Worm (Caenorhabditis elegans) whole organism, young adult: Measurements from ENCODE around the gene tbc-2.

Experiments used
- B0019.2 ChIP-seq: fragments of 200-800 bp; sonication (Bioruptor generic); conservative IDR thresholded peaks from 2 replicates; pipeline ENCODE4 v1.3.6; 2022; ENCODE audit warnings: missing genetic modification reagents, missing genetic modification characterization, missing compliant biosample characterization
- C06A6.2 ChIP-seq: fragments of 200-800 bp; sonication (Bioruptor generic); conservative IDR thresholded peaks from 2 replicates; pipeline ENCODE4 v1.3.6; 2022; ENCODE audit warnings: missing genetic modification characterization, missing compliant biosample characterization
- F10E7.11 ChIP-seq: sonication (generic microtip); optimal IDR thresholded peaks from 2 replicates; lab custom pipeline; 2017; ENCODE audit warnings: mild to moderate bottlenecking, missing genetic modification characterization, moderate library complexity, missing compliant biosample characterization
- F37B4.10 ChIP-seq: fragments of 200-800 bp; sonication (Bioruptor generic); IDR thresholded peaks from 2 replicates; pipeline ENCODE4 v1.3.6; 2022; ENCODE audit warnings: missing genetic modification characterization, missing compliant biosample characterization
- F39B2.1 ChIP-seq: fragments of 200-800 bp; sonication (Bioruptor generic); IDR thresholded peaks from 2 replicates; pipeline ENCODE4 v1.3.6; 2022; ENCODE audit warnings: missing genetic modification reagents, missing genetic modification characterization, missing compliant biosample characterization
- F52B5.7 ChIP-seq: sonication (generic microtip); optimal IDR thresholded peaks from 2 replicates; lab custom pipeline; 2016; ENCODE audit warnings: mild to moderate bottlenecking, missing genetic modification characterization, missing compliant biosample characterization
- F57C9.4 ChIP-seq: sonication (generic microtip); optimal IDR thresholded peaks from 2 replicates; lab custom pipeline; 2017; ENCODE audit warnings: mild to moderate bottlenecking, missing genetic modification characterization, missing compliant biosample characterization
- T07F8.4 ChIP-seq: sonication (generic microtip); optimal IDR thresholded peaks from 2 replicates; lab custom pipeline; 2016; ENCODE audit warnings: mild to moderate bottlenecking, missing genetic modification characterization, moderate library complexity, missing compliant biosample characterization
- T26A5.8 ChIP-seq: sonication (generic microtip); optimal IDR thresholded peaks from 2 replicates; lab custom pipeline; 2016; ENCODE audit warnings: missing genetic modification characterization, missing compliant biosample characterization
- Y53F4B.3 ChIP-seq: fragments of 200-800 bp; sonication (Bioruptor generic); IDR thresholded peaks from 2 replicates; pipeline ENCODE4 v1.3.6; 2022; ENCODE audit warnings: missing genetic modification reagents, missing genetic modification characterization, missing compliant biosample characterization
- Y53G8AR.9 ChIP-seq: fragments of 200-800 bp; sonication (Bioruptor generic); conservative IDR thresholded peaks from 2 replicates; pipeline ENCODE4 v1.3.6; 2022; ENCODE audit warnings: missing genetic modification reagents, missing genetic modification characterization, missing compliant biosample characterization
- Y56A3A.18 ChIP-seq: fragments of 200-800 bp; sonication (Bioruptor generic); IDR thresholded peaks from 2 replicates; pipeline ENCODE4 v1.3.6; 2022; ENCODE audit warnings: missing genetic modification reagents, missing genetic modification characterization, missing compliant biosample characterization
- akir-1 ChIP-seq: fragments of 200-800 bp; sonication (Bioruptor generic); optimal IDR thresholded peaks from 2 replicates; lab custom pipeline; 2018; ENCODE audit warnings: mild to moderate bottlenecking, missing genetic modification characterization, moderate library complexity, missing compliant biosample characterization
- ama-1 ChIP-seq, 3 experiments: fragments of 150-350 bp in 1 of 3; sonication (generic microtip) in 2 of 3; optimal IDR thresholded peaks; 2 replicates each; lab custom pipeline; 2014 to 2018; ENCODE audit warnings: missing biosample characterization in 2 of 3, missing genetic modification characterization in 2 of 3, missing genetic modification reagents in 2 of 3
- atf-7 ChIP-seq: sonication (generic microtip); optimal IDR thresholded peaks from 2 replicates; lab custom pipeline; 2017; ENCODE audit warnings: mild to moderate bottlenecking, missing genetic modification characterization, missing compliant biosample characterization
- athp-1 ChIP-seq: sonication (generic microtip); optimal IDR thresholded peaks from 2 replicates; lab custom pipeline; 2017; ENCODE audit warnings: mild to moderate bottlenecking, missing genetic modification characterization, missing compliant biosample characterization
- ccch-3 ChIP-seq: fragments of 200-800 bp; sonication (Bioruptor generic); optimal IDR thresholded peaks from 2 replicates; lab custom pipeline; 2018; ENCODE audit warnings: mild to moderate bottlenecking, missing genetic modification characterization, missing compliant biosample characterization
- chd-7 ChIP-seq: sonication (generic microtip); optimal IDR thresholded peaks from 2 replicates; lab custom pipeline; 2016; ENCODE audit warnings: mild to moderate bottlenecking, missing genetic modification characterization, moderate library complexity, missing compliant biosample characterization
- dpff-1 ChIP-seq: sonication (generic microtip); optimal IDR thresholded peaks from 2 replicates; lab custom pipeline; 2017; ENCODE audit warnings: mild to moderate bottlenecking, missing genetic modification characterization, missing compliant biosample characterization
- efl-1 ChIP-seq: fragments of 150-350 bp; optimal IDR thresholded peaks from 2 replicates; lab custom pipeline; 2014; ENCODE audit warnings: missing biosample characterization, missing genetic modification reagents, missing genetic modification characterization
- egl-44 ChIP-seq: fragments of 200-800 bp; sonication (Bioruptor generic); IDR thresholded peaks from 2 replicates; pipeline ENCODE4 v1.3.6; 2022; ENCODE audit warnings: missing genetic modification reagents, missing genetic modification characterization, missing compliant biosample characterization
- gei-17 ChIP-seq: fragments of 200-800 bp; sonication (Bioruptor generic); optimal IDR thresholded peaks from 2 replicates; lab custom pipeline; 2018; ENCODE audit warnings: mild to moderate bottlenecking, missing genetic modification characterization, missing compliant biosample characterization
- hlh-12 ChIP-seq: sonication (generic microtip); optimal IDR thresholded peaks from 2 replicates; lab custom pipeline; 2016; ENCODE audit warnings: missing genetic modification characterization, missing compliant biosample characterization
- hrde-1 ChIP-seq: sonication (generic microtip); optimal IDR thresholded peaks from 2 replicates; lab custom pipeline; 2016; ENCODE audit warnings: missing genetic modification characterization, mild to moderate bottlenecking, missing compliant biosample characterization, moderate library complexity, missing genotype, missing genetic modification reagents, borderline replicate concordance
- lag-1 ChIP-seq: fragments of 200-800 bp; sonication (Bioruptor generic); IDR thresholded peaks from 2 replicates; pipeline ENCODE4 v1.3.6; 2022; ENCODE audit warnings: missing genetic modification reagents, missing genetic modification characterization, missing compliant biosample characterization
- let-607 ChIP-seq, 2 experiments: fragments of 200-800 bp in 1 of 2; sonication (Bioruptor generic) in 1 of 2; sonication (generic microtip) in 1 of 2; optimal IDR thresholded peaks; 2 replicates each; lab custom pipeline; 2016 to 2018; ENCODE audit warnings: mild to moderate bottlenecking in 2 of 2, missing compliant biosample characterization in 2 of 2, missing genetic modification characterization in 2 of 2, moderate library complexity in 2 of 2, missing genotype in 1 of 2
- lin-26 ChIP-seq: fragments of 200-800 bp; sonication (Bioruptor generic); IDR thresholded peaks from 2 replicates; pipeline ENCODE4 v1.3.6; 2022; ENCODE audit warnings: missing genetic modification reagents, missing genetic modification characterization, missing compliant biosample characterization
- lir-1 ChIP-seq: fragments of 200-800 bp; sonication (Bioruptor generic); conservative IDR thresholded peaks from 2 replicates; pipeline ENCODE4 v1.3.6; 2022; ENCODE audit warnings: missing genetic modification reagents, missing genetic modification characterization, missing compliant biosample characterization
- madf-10 ChIP-seq: sonication (generic microtip); optimal IDR thresholded peaks from 2 replicates; lab custom pipeline; 2016; ENCODE audit warnings: mild to moderate bottlenecking, missing genetic modification characterization, missing compliant biosample characterization
- madf-3 ChIP-seq: fragments of 200-800 bp; sonication (Bioruptor generic); IDR thresholded peaks from 2 replicates; pipeline ENCODE4 v1.3.6; 2022; ENCODE audit warnings: missing genetic modification reagents, missing genetic modification characterization, missing compliant biosample characterization
- madf-6 ChIP-seq: fragments of 200-800 bp; sonication (Bioruptor generic); IDR thresholded peaks from 2 replicates; pipeline ENCODE4 v1.3.6; 2022; ENCODE audit warnings: missing genetic modification reagents, missing genetic modification characterization, missing compliant biosample characterization
- mcd-1 ChIP-seq: fragments of 200-800 bp; sonication (Bioruptor generic); IDR thresholded peaks from 2 replicates; pipeline ENCODE4 v1.3.6; 2022; ENCODE audit warnings: missing genetic modification reagents, missing genetic modification characterization, missing compliant biosample characterization
- mel-28 ChIP-seq: sonication (generic microtip); optimal IDR thresholded peaks from 2 replicates; lab custom pipeline; 2016; ENCODE audit warnings: borderline replicate concordance, mild to moderate bottlenecking, missing genetic modification characterization, missing compliant biosample characterization
- nfyb-1 ChIP-seq: fragments of 200-800 bp; sonication (Bioruptor generic); IDR thresholded peaks from 2 replicates; pipeline ENCODE4 v1.3.6; 2022; ENCODE audit warnings: missing genetic modification reagents, missing genetic modification characterization, missing compliant biosample characterization
- nhr-120 ChIP-seq: fragments of 200-800 bp; sonication (Bioruptor generic); IDR thresholded peaks from 2 replicates; pipeline ENCODE4 v1.3.6; 2022; ENCODE audit warnings: missing genetic modification characterization, missing compliant biosample characterization
- nhr-80 ChIP-seq: sonication (generic microtip); optimal IDR thresholded peaks from 2 replicates; lab custom pipeline; 2016; ENCODE audit warnings: missing genetic modification characterization, missing compliant biosample characterization
- nhr-90 ChIP-seq: sonication (generic microtip); optimal IDR thresholded peaks from 2 replicates; lab custom pipeline; 2016; ENCODE audit warnings: missing genotype, mild to moderate bottlenecking, missing genetic modification characterization, missing compliant biosample characterization
- rcor-1 ChIP-seq: fragments of 200-800 bp; sonication (Bioruptor generic); IDR thresholded peaks from 2 replicates; pipeline ENCODE4 v1.3.6; 2022; ENCODE audit warnings: missing genetic modification reagents, missing genetic modification characterization, missing compliant biosample characterization
- rpc-1 ChIP-seq, 2 experiments: fragments of 150-350 bp in 1 of 2; sonication (generic microtip) in 1 of 2; optimal IDR thresholded peaks; 2 replicates each; lab custom pipeline; 2014 to 2018; ENCODE audit warnings: missing biosample characterization in 1 of 2, missing genetic modification characterization in 1 of 2, missing genetic modification reagents in 1 of 2, missing genotype in 1 of 2
- snpc-1.3 ChIP-seq: sonication (generic microtip); optimal IDR thresholded peaks from 2 replicates; lab custom pipeline; 2017; ENCODE audit warnings: missing genetic modification characterization, mild to moderate bottlenecking, missing compliant biosample characterization, antibody characterized with exemption, moderate library complexity, missing genotype, missing genetic modification reagents; ENCODE audit not compliant: insufficient read depth
- snpc-4 ChIP-seq, 5 experiments: fragments of 150-350 bp in 1 of 5; sonication (generic microtip) in 4 of 5; optimal IDR thresholded peaks; 2 replicates each; lab custom pipeline; 2014 to 2018; ENCODE audit warnings: missing genetic modification characterization in 5 of 5, missing biosample characterization in 3 of 5, antibody characterized with exemption in 2 of 5, mild to moderate bottlenecking in 2 of 5, missing compliant biosample characterization in 2 of 5, missing genotype in 2 of 5, moderate library complexity in 2 of 5, missing genetic modification reagents in 1 of 5
- somi-1 ChIP-seq: fragments of 200-800 bp; sonication (Bioruptor generic); optimal IDR thresholded peaks from 2 replicates; lab custom pipeline; 2018; ENCODE audit warnings: mild to moderate bottlenecking, missing genetic modification characterization, missing compliant biosample characterization
- tbp1 ChIP-seq: fragments of 200-800 bp; sonication (Bioruptor generic); optimal IDR thresholded peaks from 2 replicates; lab custom pipeline; 2018; ENCODE audit warnings: mild to moderate bottlenecking, missing genetic modification characterization, missing compliant biosample characterization
- tlf-1 ChIP-seq: fragments of 200-800 bp; sonication (Bioruptor generic); optimal IDR thresholded peaks from 2 replicates; lab custom pipeline; 2018; ENCODE audit warnings: mild to moderate bottlenecking, missing genetic modification characterization, missing compliant biosample characterization
- unc-62 ChIP-seq: fragments of 150-350 bp; optimal IDR thresholded peaks from 2 replicates; lab custom pipeline; 2014; ENCODE audit warnings: missing biosample characterization, missing genetic modification reagents, missing genetic modification characterization
- zfh-2 ChIP-seq: fragments of 200-800 bp; sonication (Bioruptor generic); conservative IDR thresholded peaks from 2 replicates; pipeline ENCODE4 v1.3.6; 2022; ENCODE audit warnings: missing genetic modification reagents, missing genetic modification characterization, missing compliant biosample characterization
- zim-3 ChIP-seq: sonication (generic microtip); optimal IDR thresholded peaks from 2 replicates; lab custom pipeline; 2017; ENCODE audit warnings: mild to moderate bottlenecking, missing genetic modification characterization, moderate library complexity, missing compliant biosample characterization

Gene tbc-2

ce11 chrII:5844694-5845129, 17.5 kb upstream of the tbc-2 start (continued):
- TF ChIP-seq tbp1 (GFP tag; lab: Kevin White, UChicago): peak; percentile 84
- peak; percentile 83 to 94 for TF ChIP-seq let-607 (tag; optimal IDR thresholded peaks at IDR 0.05; lab: Kevin White, UChicago)
- peak; percentile 89 for TF ChIP-seq F39B2.1
- peak; percentile 99 for TF ChIP-seq rcor-1
- peak; percentile 87 for TF ChIP-seq mel-28
- peak; percentile 96 for TF ChIP-seq snpc-1.3 (tag; lab: Kevin White, UChicago)
- peak; percentile 91 for TF ChIP-seq nhr-90 (tag; lab: Kevin White, UChicago)
- TF ChIP-seq snpc-4 (GFP tag; optimal IDR thresholded peaks at IDR 0.05; lab: Kevin White, UChicago): peak; percentile 100
- TF ChIP-seq snpc-4 (tag; optimal IDR thresholded peaks at IDR 0.05; lab: Kevin White, UChicago): peak; percentile 100
- peak; percentile 98 for TF ChIP-seq somi-1 (GFP tag; lab: Kevin White, UChicago)
- peak; percentile 95 for TF ChIP-seq gei-17
- TF ChIP-seq dpff-1: peak; percentile 81
- TF ChIP-seq madf-6 (GFP tag; lab: Robert Waterston, UW): peak; percentile 94
- TF ChIP-seq ama-1 (optimal IDR thresholded peaks at IDR 0.05; lab: Kevin White, UChicago): peak; percentile 100
- peak; percentile 91 to 94 for TF ChIP-seq ama-1 (GFP tag; optimal IDR thresholded peaks at IDR 0.05; lab: Kevin White, UChicago)
- peak; percentile 97 for TF ChIP-seq zfh-2 (GFP tag; lab: Robert Waterston, UW)
- TF ChIP-seq Y53G8AR.9 (GFP tag; lab: Robert Waterston, UW): peak; percentile 99
- TF ChIP-seq atf-7: peak; percentile 98
- TF ChIP-seq F57C9.4 (tag; lab: Kevin White, UChicago): peak; percentile 96
- peak; percentile 98 for TF ChIP-seq mcd-1 (GFP tag; lab: Robert Waterston, UW)
- TF ChIP-seq athp-1 (tag; lab: Kevin White, UChicago): peak; percentile 95
- TF ChIP-seq madf-3: peak; percentile 95
- peak; percentile 93 for TF ChIP-seq nhr-120
- peak; percentile 83 for TF ChIP-seq akir-1 (GFP tag; lab: Kevin White, UChicago)
- TF ChIP-seq zim-3: peak; percentile 95
- peak; percentile 98 for TF ChIP-seq Y56A3A.18 (GFP tag; lab: Robert Waterston, UW)
- TF ChIP-seq C06A6.2 (GFP tag; lab: Robert Waterston, UW): peak; percentile 99
- TF ChIP-seq T26A5.8: peak; percentile 81
- TF ChIP-seq hlh-12 (tag; lab: Kevin White, UChicago): peak; percentile 2
- TF ChIP-seq egl-44 (GFP tag; lab: Robert Waterston, UW): peak; percentile 95
- TF ChIP-seq chd-7 (tag; lab: Kevin White, UChicago): peak; percentile 100
- peak; percentile 49 for TF ChIP-seq efl-1 (GFP tag; lab: Kevin White, UChicago)
- peak; percentile 97 for TF ChIP-seq madf-10 (tag; lab: Kevin White, UChicago)
- peak; percentile 99 for TF ChIP-seq tlf-1 (GFP tag; lab: Kevin White, UChicago)
- TF ChIP-seq ccch-3 (GFP tag; lab: Kevin White, UChicago): peak; percentile 31
- peak; percentile 98 for TF ChIP-seq F52B5.7 (tag; lab: Kevin White, UChicago)
- TF ChIP-seq unc-62 (GFP tag; lab: Kevin White, UChicago): peak; percentile 67
- peak; percentile 81 for TF ChIP-seq nhr-80 (tag; lab: Kevin White, UChicago)
- TF ChIP-seq F10E7.11 (tag; lab: Kevin White, UChicago): peak; percentile 88
- peak; percentile 99 for TF ChIP-seq nfyb-1 (GFP tag; lab: Robert Waterston, UW)
- peak; percentile 94 for TF ChIP-seq lag-1 (GFP tag; lab: Robert Waterston, UW)
- peak; percentile 94 for TF ChIP-seq T07F8.4
- peak; percentile 81 for TF ChIP-seq Y53F4B.3 (GFP tag; lab: Robert Waterston, UW)
- TF ChIP-seq lir-1: peak; percentile 94
- peak; percentile 94 for TF ChIP-seq hrde-1
- TF ChIP-seq F37B4.10 (GFP tag; lab: Robert Waterston, UW): peak; percentile 93; the same call in 1 of the 2 replicates
- peak; percentile 96 for TF ChIP-seq lin-26 (GFP tag; lab: Robert Waterston, UW)
- peak; percentile 82 for TF ChIP-seq B0019.2
- TF ChIP-seq rpc-1 (optimal IDR thresholded peaks at IDR 0.05; lab: Kevin White, UChicago): peak; percentile 21
- TF ChIP-seq rpc-1 (tag; optimal IDR thresholded peaks at IDR 0.05; lab: Kevin White, UChicago): peak; percentile 29
